Worm (Caenorhabditis elegans): ENCODE data around the gene mbr-1.

Gene mbr-1

DNA sequence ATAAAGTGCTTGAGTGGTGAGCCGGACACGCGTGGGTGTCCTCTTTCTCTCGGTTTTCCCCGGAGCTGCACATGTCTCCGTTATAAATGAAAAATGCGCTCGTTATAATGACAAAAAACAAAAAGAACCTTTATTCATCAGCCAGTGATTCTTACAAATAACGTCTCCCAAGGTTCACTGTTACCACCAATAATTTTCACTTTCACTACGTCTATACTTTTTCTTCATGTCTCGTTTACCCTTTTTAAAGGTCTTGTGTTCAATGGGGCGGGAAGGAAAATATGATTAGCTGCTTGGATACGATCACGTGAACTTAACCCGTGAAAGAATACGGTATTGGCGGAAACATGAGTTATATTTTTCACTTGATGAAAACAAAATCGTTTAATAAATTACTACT is 33.5 kb downstream of the mbr-1 start:
- TF ChIP-seq him-1 (tag; optimal IDR thresholded peaks at IDR 0.05) (no peak), W03F9.2 (tag; optimal IDR thresholded peaks at IDR 0.05) (no peak), dao-5 (tag; optimal IDR thresholded peaks at IDR 0.05) (no peak)

DNA sequence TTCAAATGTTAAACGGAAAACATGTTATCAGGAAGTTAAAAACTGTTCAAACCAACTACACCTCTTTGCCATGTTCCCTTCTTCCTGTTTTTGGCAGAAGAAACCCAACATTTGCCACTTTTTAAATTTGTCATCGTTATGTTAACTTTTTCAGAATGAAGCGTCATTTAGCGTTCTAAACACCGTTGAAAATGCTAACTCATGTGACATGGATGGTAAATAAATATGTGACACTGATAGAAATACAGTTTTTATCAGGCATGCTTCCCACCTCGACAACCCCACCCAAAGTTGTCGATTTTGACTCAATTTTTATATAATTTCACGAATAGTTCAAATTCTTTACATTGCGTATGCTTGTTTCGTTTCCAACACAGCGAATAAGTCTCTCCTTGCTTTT is 34.5 kb downstream of the mbr-1 start:
- TF ChIP-seq him-1 (tag; optimal IDR thresholded peaks at IDR 0.05) (no peak), dao-5 (tag; optimal IDR thresholded peaks at IDR 0.05) (no peak), W03F9.2 (tag; optimal IDR thresholded peaks at IDR 0.05) (no peak)

DNA sequence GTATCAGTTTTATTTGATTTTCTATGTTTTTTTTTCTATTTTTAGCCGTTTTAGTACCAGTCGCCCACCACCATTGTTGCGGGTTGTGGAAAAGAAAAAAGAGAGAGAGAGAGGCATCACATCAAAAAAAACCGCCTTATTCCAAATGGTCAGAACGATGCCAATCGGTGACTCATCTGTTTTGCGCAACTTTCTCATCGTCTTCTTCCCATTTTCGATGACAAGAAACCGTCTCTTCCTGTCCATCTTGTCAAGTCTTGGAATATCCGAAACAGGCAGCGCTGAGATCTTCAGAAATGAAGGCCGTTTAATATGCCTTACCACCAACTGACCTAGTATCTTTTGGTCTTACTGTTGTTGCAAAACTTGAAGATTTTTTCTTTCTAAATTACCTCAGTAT is 35.4 kb downstream of the mbr-1 start:
- TF ChIP-seq him-1 (tag; optimal IDR thresholded peaks at IDR 0.05): no peak
- no peak for TF ChIP-seq dao-5 (tag; optimal IDR thresholded peaks at IDR 0.05)
- no peak for TF ChIP-seq W03F9.2 (tag; optimal IDR thresholded peaks at IDR 0.05)

DNA sequence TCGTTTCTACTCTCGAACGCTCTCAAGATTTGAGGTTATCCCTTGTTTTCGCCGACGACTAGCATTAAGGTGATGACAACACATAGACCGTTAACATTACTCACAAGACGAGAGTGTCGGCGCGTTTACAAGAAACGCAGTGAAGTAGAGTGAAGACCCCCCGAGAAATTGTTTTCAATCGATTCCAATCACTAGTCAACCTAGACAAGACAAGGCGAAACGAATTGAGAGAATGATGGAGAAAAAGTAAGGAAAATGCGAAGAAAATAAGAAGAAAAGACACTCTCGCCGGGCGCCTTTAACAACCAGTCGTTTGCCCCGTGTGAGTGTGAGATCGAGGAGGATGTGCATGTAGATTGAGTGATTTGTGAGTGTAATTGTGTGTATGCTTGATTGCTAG is 37.3 kb downstream of the mbr-1 start:
- TF ChIP-seq dao-5 (tag; optimal IDR thresholded peaks at IDR 0.05): no peak
- no peak for TF ChIP-seq W03F9.2 (tag; optimal IDR thresholded peaks at IDR 0.05)
- no peak for TF ChIP-seq him-1 (tag; optimal IDR thresholded peaks at IDR 0.05)

DNA sequence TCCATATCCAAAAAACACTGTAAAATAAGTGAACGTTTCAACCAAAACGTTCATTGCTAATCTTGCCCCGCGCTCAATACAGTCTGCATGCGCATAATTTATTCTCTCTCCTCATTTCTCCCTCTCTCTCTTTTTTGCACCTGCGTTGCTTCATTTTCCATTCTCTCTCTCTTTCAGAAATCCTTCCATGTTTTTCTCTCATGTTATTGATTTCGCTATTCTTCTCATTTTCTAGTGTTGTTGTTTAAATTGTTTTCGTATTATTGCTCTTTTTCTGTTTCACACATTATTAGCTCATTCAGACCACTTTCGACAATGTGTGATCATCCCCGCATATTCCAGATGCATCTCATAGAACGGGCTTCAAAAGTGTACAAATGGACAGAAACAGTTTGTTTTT is 40.2 kb downstream of the mbr-1 start, which contains the start of gene phf-31:
Gene phf-31 (plus strand): TSS at position 301 of the 400 bp plus-strand sequence.
- no peak for TF ChIP-seq dao-5 (tag; optimal IDR thresholded peaks at IDR 0.05)
- no peak for TF ChIP-seq W03F9.2 (tag; optimal IDR thresholded peaks at IDR 0.05)
- no peak for TF ChIP-seq him-1 (tag; optimal IDR thresholded peaks at IDR 0.05)

DNA sequence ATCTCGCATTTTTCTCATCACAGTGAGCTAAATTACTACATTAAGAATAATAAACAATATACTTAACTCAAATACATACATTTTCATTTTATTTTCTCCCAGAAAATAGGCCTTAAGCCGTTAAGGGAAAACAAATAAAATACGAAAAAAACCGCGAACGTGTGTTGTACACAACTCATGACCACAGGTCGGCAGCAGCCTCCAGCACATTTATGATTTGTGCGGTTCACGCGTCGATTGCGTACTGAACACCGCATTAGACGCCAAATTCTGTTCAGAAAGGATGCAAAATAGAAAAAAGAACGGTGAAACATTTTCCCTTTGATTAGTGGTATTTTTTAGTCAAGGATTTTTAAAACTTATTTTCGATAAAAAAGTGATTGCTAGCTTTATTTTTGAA is 42.7 kb downstream of the mbr-1 start:
- TF ChIP-seq him-1 (tag; optimal IDR thresholded peaks at IDR 0.05): no peak
- TF ChIP-seq dao-5 (tag; optimal IDR thresholded peaks at IDR 0.05): no peak
- no peak for TF ChIP-seq W03F9.2 (tag; optimal IDR thresholded peaks at IDR 0.05)

DNA sequence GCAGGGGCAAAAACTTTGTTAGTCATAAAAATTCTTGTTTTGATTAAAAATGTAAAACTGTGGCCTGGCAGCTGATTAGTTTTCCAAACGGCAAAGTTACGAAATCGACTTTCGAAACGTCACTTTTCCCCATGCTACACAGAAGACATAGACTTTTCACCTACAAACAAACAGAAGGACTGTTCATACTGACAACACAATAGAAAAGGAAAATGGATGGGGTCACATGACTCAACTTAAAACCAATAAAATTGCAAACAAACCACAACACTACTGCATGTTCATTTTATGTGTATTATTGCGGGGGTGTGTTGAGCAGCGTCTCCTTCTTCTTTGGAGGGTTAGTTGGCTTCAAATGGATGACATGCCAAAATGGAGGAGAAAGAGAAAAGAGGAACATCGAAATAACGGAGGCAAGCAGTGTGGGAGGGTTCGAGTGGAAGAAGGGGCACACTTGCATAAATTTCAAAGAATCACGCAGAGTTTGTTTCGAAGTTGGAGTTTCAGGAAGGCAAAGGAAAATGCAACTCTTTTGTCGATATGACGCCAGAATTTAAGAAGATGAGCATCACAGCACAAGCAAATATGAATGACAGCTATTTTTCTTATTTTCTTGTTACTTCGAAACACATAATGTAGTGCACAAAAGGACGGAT is 43.6 kb downstream of the mbr-1 start:
- TF ChIP-seq dao-5 (tag; optimal IDR thresholded peaks at IDR 0.05) (no peak), W03F9.2 (tag; optimal IDR thresholded peaks at IDR 0.05) (peak; percentile 63), him-1 (tag; optimal IDR thresholded peaks at IDR 0.05) (peak; percentile 32)

DNA sequence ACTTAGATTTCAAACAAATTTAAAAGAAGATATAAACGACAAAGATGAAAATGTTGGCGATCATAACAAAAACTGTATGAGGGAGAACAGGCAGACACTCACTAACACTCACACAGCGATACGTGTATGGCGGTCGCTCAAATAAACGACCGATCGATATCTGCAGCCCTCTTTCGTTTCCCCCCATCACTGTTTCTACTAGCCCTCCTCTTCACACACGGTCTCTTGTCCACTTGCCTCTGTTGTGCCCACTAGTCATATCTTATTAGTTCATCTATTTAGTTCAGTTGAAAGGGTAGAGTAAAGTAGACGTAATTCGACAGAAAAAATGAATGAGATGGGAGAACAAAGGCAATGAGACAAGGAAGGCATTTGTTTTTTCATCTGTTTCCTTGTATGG is 44.3 kb downstream of the mbr-1 start:
- no peak for TF ChIP-seq him-1 (tag; optimal IDR thresholded peaks at IDR 0.05)

DNA sequence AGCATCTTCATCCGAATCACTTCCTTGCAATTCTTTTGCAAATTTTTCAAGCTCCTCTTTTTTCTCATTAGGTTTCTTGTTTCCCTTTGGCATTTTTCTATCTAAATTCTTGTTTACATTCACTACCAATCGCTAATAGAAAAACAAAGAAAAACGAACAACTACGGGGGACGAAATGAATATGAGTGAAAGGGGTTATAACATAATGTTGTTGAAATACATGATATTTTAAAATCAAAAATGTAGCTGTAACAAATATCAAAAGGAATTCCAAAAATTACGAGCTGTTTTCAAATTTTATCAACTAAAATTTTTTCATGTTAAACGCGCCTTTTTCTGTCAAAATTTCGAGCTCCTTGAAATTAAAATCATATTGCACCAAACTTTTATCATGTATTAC is 44.8 kb downstream of the mbr-1 start, which contains the start of gene F13E6.1:
Gene F13E6.1 (minus strand): TSS at position 101 of the 400 bp plus-strand sequence.
- TF ChIP-seq W03F9.2 (tag; optimal IDR thresholded peaks at IDR 0.05) (no peak), dao-5 (tag; optimal IDR thresholded peaks at IDR 0.05) (no peak), him-1 (tag; optimal IDR thresholded peaks at IDR 0.05) (no peak)

DNA sequence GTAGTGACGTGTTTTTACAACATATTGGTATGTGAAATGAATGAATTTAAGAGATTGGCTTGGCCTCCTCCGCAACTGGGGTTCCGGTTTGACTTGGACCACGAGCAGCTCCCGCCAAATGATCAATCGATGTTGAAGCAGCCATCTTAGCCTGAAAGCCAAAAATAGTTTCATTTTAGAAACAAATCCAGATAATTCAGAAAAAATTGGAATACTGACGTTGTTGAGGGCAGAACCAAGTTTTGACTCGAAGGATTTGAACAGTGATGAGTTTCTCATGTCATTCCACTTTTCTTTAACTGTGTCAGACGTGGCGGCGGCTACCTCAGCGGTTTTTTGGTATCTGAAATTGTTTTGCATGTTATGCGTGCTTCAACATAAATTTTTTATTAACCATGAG is 45.9 kb downstream of the mbr-1 start:
- no peak for TF ChIP-seq dao-5 (tag; optimal IDR thresholded peaks at IDR 0.05)
- no peak for TF ChIP-seq him-1 (tag; optimal IDR thresholded peaks at IDR 0.05)
- TF ChIP-seq W03F9.2 (tag; optimal IDR thresholded peaks at IDR 0.05): no peak

DNA sequence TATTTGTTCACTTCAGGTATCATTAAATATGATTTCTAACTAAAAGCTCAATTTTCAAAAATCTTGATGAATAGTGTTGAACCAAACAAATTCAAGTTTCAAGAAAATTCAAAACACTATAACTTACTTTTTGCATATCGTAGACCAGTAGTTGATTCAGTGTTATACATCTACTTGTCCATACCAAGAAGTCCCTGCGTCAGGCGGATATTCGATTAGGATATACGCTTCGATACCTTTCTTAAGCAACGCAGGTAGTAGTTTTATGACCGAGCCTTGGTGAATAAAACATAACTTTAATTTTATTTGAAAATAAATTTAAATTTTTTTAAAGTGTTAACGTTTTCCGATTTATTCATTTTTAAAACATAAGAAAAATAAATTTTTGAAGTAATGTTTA is 46.5 kb downstream of the mbr-1 start:
- TF ChIP-seq him-1 (tag; optimal IDR thresholded peaks at IDR 0.05): peak; percentile 12
- no peak for TF ChIP-seq W03F9.2 (tag; optimal IDR thresholded peaks at IDR 0.05)

DNA sequence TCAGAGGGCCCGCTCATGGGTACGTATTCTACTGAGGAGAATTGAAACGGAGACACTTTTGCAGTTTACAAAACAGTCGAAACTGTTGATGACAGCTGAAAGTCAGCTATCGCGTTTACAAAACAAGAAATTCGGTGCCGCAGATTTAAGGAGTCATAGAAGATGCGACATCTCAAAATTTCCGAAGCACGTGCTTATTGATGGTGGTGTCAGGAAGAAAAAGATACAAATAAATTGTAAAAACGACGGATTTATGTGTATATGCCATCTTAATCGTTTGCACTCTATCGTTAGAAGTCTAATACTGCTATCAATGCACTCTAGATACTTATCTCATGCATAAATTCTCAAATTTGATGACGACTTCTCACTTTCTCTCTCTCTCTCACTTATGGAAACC is 47.7 kb downstream of the mbr-1 start, which contains the start of gene F13E6.2:
Gene F13E6.2 (minus strand): TSS at position 101 of the 400 bp plus-strand sequence.
- TF ChIP-seq him-1 (tag; optimal IDR thresholded peaks at IDR 0.05) (no peak), W03F9.2 (tag; optimal IDR thresholded peaks at IDR 0.05) (no peak), dao-5 (tag; optimal IDR thresholded peaks at IDR 0.05) (no peak)

DNA sequence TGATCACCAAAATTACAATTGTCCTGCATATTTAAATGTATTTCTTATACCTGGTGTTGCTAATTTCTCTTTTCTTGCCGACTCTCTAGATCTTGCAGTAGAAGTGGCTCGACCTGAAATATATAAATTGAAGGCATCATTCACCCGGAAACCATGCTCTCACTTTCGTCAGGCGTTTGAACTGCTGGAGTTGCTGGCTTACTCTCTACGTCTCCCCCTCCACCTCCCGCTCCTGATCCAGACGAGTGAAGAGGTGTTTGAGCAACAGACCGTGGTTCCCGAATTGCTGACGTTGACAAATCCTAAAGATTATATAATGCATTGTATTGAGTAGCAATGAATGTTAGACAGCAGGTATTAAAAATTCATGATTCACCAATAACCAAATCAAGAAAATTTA is 51.7 kb downstream of the mbr-1 start:
- no peak for TF ChIP-seq dao-5 (tag; optimal IDR thresholded peaks at IDR 0.05)
- TF ChIP-seq him-1 (tag; optimal IDR thresholded peaks at IDR 0.05): no peak
- no peak for TF ChIP-seq W03F9.2 (tag; optimal IDR thresholded peaks at IDR 0.05)

Data from whole organism, L4/young adult.